Worm (Caenorhabditis elegans) whole organism, young adult: Measurements from ENCODE around the gene wrt-5.
A peak's percentile ranks its signal among the peaks of the same experiment; 100 is the strongest.

ENCODE experiments used
- B0019.2 ChIP-seq: fragments of 200-800 bp; sonication (Bioruptor generic); conservative IDR thresholded peaks from 2 replicates; pipeline ENCODE4 v1.3.6; 2022; ENCODE audit warnings: missing genetic modification reagents, missing genetic modification characterization, missing compliant biosample characterization
- C06A6.2 ChIP-seq: fragments of 200-800 bp; sonication (Bioruptor generic); conservative IDR thresholded peaks from 2 replicates; pipeline ENCODE4 v1.3.6; 2022; ENCODE audit warnings: missing genetic modification characterization, missing compliant biosample characterization
- D2030.7 ChIP-seq: fragments of 200-800 bp; sonication (Bioruptor generic); IDR thresholded peaks from 2 replicates; pipeline ENCODE4 v1.3.6; 2022; ENCODE audit warnings: missing genetic modification reagents, missing genetic modification characterization, missing compliant biosample characterization
- F22D6.2 ChIP-seq: sonication (generic microtip); optimal IDR thresholded peaks from 2 replicates; lab custom pipeline; 2016; ENCODE audit warnings: mild to moderate bottlenecking, missing genetic modification characterization, missing compliant biosample characterization
- F33H1.4 ChIP-seq: fragments of 200-800 bp; sonication (Bioruptor generic); IDR thresholded peaks from 2 replicates; pipeline ENCODE4 v1.3.6; 2022; ENCODE audit warnings: missing genetic modification reagents, missing genetic modification characterization, missing compliant biosample characterization
- F55B11.4 ChIP-seq: sonication (generic microtip); optimal IDR thresholded peaks from 2 replicates; lab custom pipeline; 2016; ENCODE audit warnings: missing compliant biosample characterization, missing genetic modification characterization, borderline replicate concordance; ENCODE audit not compliant: insufficient read depth
- K12H6.12 ChIP-seq: fragments of 200-800 bp; sonication (Bioruptor generic); optimal IDR thresholded peaks from 2 replicates; lab custom pipeline; 2018; ENCODE audit warnings: mild to moderate bottlenecking, missing genetic modification characterization, missing compliant biosample characterization
- Y95B8A.8 ChIP-seq: fragments of 200-800 bp; sonication (Bioruptor generic); IDR thresholded peaks from 2 replicates; pipeline ENCODE4 v1.3.6; 2022; ENCODE audit warnings: missing genetic modification reagents, missing genetic modification characterization, missing compliant biosample characterization
- ama-1 ChIP-seq, 3 experiments: fragments of 150-350 bp in 1 of 3; sonication (generic microtip) in 2 of 3; optimal IDR thresholded peaks; 2 replicates each; lab custom pipeline; 2014 to 2018; ENCODE audit warnings: missing biosample characterization in 2 of 3, missing genetic modification characterization in 2 of 3, missing genetic modification reagents in 2 of 3
- aptf-2 ChIP-seq: fragments of 200-800 bp; sonication (Bioruptor generic); conservative IDR thresholded peaks from 2 replicates; pipeline ENCODE4 v1.3.6; 2022; ENCODE audit warnings: missing genetic modification reagents, missing genetic modification characterization, missing compliant biosample characterization
- aptf-3 ChIP-seq: fragments of 200-800 bp; sonication (Bioruptor generic); IDR thresholded peaks from 2 replicates; pipeline ENCODE4 v1.3.6; 2022; ENCODE audit warnings: missing genetic modification characterization, missing compliant biosample characterization
- atf-7 ChIP-seq: sonication (generic microtip); optimal IDR thresholded peaks from 2 replicates; lab custom pipeline; 2017; ENCODE audit warnings: mild to moderate bottlenecking, missing genetic modification characterization, missing compliant biosample characterization
- attf-3 ChIP-seq: fragments of 200-800 bp; sonication (Bioruptor generic); conservative IDR thresholded peaks from 2 replicates; pipeline ENCODE4 v1.3.6; 2022; ENCODE audit warnings: missing genetic modification reagents, missing genetic modification characterization, missing compliant biosample characterization
- cebp-1 ChIP-seq, 2 experiments: fragments of 200-800 bp in 1 of 2; sonication (Bioruptor generic) in 1 of 2; sonication (generic microtip) in 1 of 2; IDR thresholded peaks in 1 of 2; optimal IDR thresholded peaks in 1 of 2; 2 replicates each; pipeline versions ENCODE4 v1.3.6 to Lab custom; 2017 to 2022; ENCODE audit warnings: missing compliant biosample characterization in 2 of 2, missing genetic modification characterization in 2 of 2, mild to moderate bottlenecking in 1 of 2, missing genetic modification reagents in 1 of 2, moderate library complexity in 1 of 2
- ceh-100 ChIP-seq: fragments of 200-800 bp; sonication (Bioruptor generic); IDR thresholded peaks from 2 replicates; pipeline ENCODE4 v1.3.6; 2022; ENCODE audit warnings: missing genetic modification reagents, missing genetic modification characterization, missing compliant biosample characterization
- ceh-27 ChIP-seq: fragments of 200-800 bp; sonication (Bioruptor generic); optimal IDR thresholded peaks from 2 replicates; lab custom pipeline; 2018; ENCODE audit warnings: mild to moderate bottlenecking, missing genetic modification characterization, moderate library complexity, missing compliant biosample characterization
- chd-7 ChIP-seq: sonication (generic microtip); optimal IDR thresholded peaks from 2 replicates; lab custom pipeline; 2016; ENCODE audit warnings: mild to moderate bottlenecking, missing genetic modification characterization, moderate library complexity, missing compliant biosample characterization
- dox-1 ChIP-seq: fragments of 200-800 bp; sonication (Bioruptor generic); IDR thresholded peaks from 2 replicates; pipeline ENCODE4 v1.3.6; 2022; ENCODE audit warnings: missing genetic modification reagents, missing genetic modification characterization, missing compliant biosample characterization
- efl-1 ChIP-seq: fragments of 150-350 bp; optimal IDR thresholded peaks from 2 replicates; lab custom pipeline; 2014; ENCODE audit warnings: missing biosample characterization, missing genetic modification reagents, missing genetic modification characterization
- egl-44 ChIP-seq: fragments of 200-800 bp; sonication (Bioruptor generic); IDR thresholded peaks from 2 replicates; pipeline ENCODE4 v1.3.6; 2022; ENCODE audit warnings: missing genetic modification reagents, missing genetic modification characterization, missing compliant biosample characterization
- egrh-3 ChIP-seq: fragments of 200-800 bp; sonication (Bioruptor generic); IDR thresholded peaks from 2 replicates; pipeline ENCODE4 v1.3.6; 2022; ENCODE audit warnings: missing genetic modification reagents, missing genetic modification characterization, missing compliant biosample characterization
- ekl-4 ChIP-seq: fragments of 200-800 bp; sonication (Bioruptor generic); IDR thresholded peaks from 2 replicates; pipeline ENCODE4 v1.3.6; 2022; ENCODE audit warnings: missing genetic modification reagents, missing genetic modification characterization, missing compliant biosample characterization
- hmg-1.2 ChIP-seq: fragments of 200-800 bp; sonication (Bioruptor generic); IDR thresholded peaks from 2 replicates; pipeline ENCODE4 v1.3.6; 2022; ENCODE audit warnings: missing genetic modification reagents, missing genetic modification characterization, missing compliant biosample characterization
- let-607 ChIP-seq, 2 experiments: fragments of 200-800 bp in 1 of 2; sonication (Bioruptor generic) in 1 of 2; sonication (generic microtip) in 1 of 2; optimal IDR thresholded peaks; 2 replicates each; lab custom pipeline; 2016 to 2018; ENCODE audit warnings: mild to moderate bottlenecking in 2 of 2, missing compliant biosample characterization in 2 of 2, missing genetic modification characterization in 2 of 2, moderate library complexity in 2 of 2, missing genotype in 1 of 2
- lin-26 ChIP-seq: fragments of 200-800 bp; sonication (Bioruptor generic); IDR thresholded peaks from 2 replicates; pipeline ENCODE4 v1.3.6; 2022; ENCODE audit warnings: missing genetic modification reagents, missing genetic modification characterization, missing compliant biosample characterization
- lin-54 ChIP-seq: fragments of 200-800 bp; sonication (Bioruptor generic); optimal IDR thresholded peaks from 2 replicates; lab custom pipeline; 2018; ENCODE audit warnings: mild to moderate bottlenecking, missing genetic modification characterization, missing compliant biosample characterization
- lsl-1 ChIP-seq: fragments of 200-800 bp; sonication (Bioruptor generic); optimal IDR thresholded peaks from 2 replicates; lab custom pipeline; 2018; ENCODE audit warnings: mild to moderate bottlenecking, missing genetic modification characterization, moderate library complexity, missing compliant biosample characterization
- madf-8 ChIP-seq: fragments of 200-800 bp; sonication (Bioruptor generic); conservative IDR thresholded peaks from 2 replicates; pipeline ENCODE4 v1.3.6; 2022; ENCODE audit warnings: missing genetic modification reagents, missing genetic modification characterization, missing compliant biosample characterization
- mcd-1 ChIP-seq: fragments of 200-800 bp; sonication (Bioruptor generic); IDR thresholded peaks from 2 replicates; pipeline ENCODE4 v1.3.6; 2022; ENCODE audit warnings: missing genetic modification reagents, missing genetic modification characterization, missing compliant biosample characterization
- nfyb-1 ChIP-seq: fragments of 200-800 bp; sonication (Bioruptor generic); IDR thresholded peaks from 2 replicates; pipeline ENCODE4 v1.3.6; 2022; ENCODE audit warnings: missing genetic modification reagents, missing genetic modification characterization, missing compliant biosample characterization
- nhr-80 ChIP-seq: sonication (generic microtip); optimal IDR thresholded peaks from 2 replicates; lab custom pipeline; 2016; ENCODE audit warnings: missing genetic modification characterization, missing compliant biosample characterization
- nhr-90 ChIP-seq: sonication (generic microtip); optimal IDR thresholded peaks from 2 replicates; lab custom pipeline; 2016; ENCODE audit warnings: missing genotype, mild to moderate bottlenecking, missing genetic modification characterization, missing compliant biosample characterization
- pbrm-1 ChIP-seq: fragments of 200-800 bp; sonication (Bioruptor generic); IDR thresholded peaks from 2 replicates; pipeline ENCODE4 v1.3.6; 2022; ENCODE audit warnings: missing genetic modification reagents, missing genetic modification characterization, missing compliant biosample characterization
- rcor-1 ChIP-seq: fragments of 200-800 bp; sonication (Bioruptor generic); IDR thresholded peaks from 2 replicates; pipeline ENCODE4 v1.3.6; 2022; ENCODE audit warnings: missing genetic modification reagents, missing genetic modification characterization, missing compliant biosample characterization
- snpc-1.1 ChIP-seq: sonication (generic microtip); optimal IDR thresholded peaks from 2 replicates; lab custom pipeline; 2017; ENCODE audit warnings: missing genetic modification characterization, mild to moderate bottlenecking, missing compliant biosample characterization, antibody characterized with exemption, moderate library complexity, missing genotype, missing genetic modification reagents; ENCODE audit not compliant: insufficient read depth
- snpc-4 ChIP-seq, 5 experiments: fragments of 150-350 bp in 1 of 5; sonication (generic microtip) in 4 of 5; optimal IDR thresholded peaks; 2 replicates each; lab custom pipeline; 2014 to 2018; ENCODE audit warnings: missing genetic modification characterization in 5 of 5, missing biosample characterization in 3 of 5, antibody characterized with exemption in 2 of 5, mild to moderate bottlenecking in 2 of 5, missing compliant biosample characterization in 2 of 5, missing genotype in 2 of 5, moderate library complexity in 2 of 5, missing genetic modification reagents in 1 of 5
- somi-1 ChIP-seq: fragments of 200-800 bp; sonication (Bioruptor generic); optimal IDR thresholded peaks from 2 replicates; lab custom pipeline; 2018; ENCODE audit warnings: mild to moderate bottlenecking, missing genetic modification characterization, missing compliant biosample characterization
- tbp1 ChIP-seq: fragments of 200-800 bp; sonication (Bioruptor generic); optimal IDR thresholded peaks from 2 replicates; lab custom pipeline; 2018; ENCODE audit warnings: mild to moderate bottlenecking, missing genetic modification characterization, missing compliant biosample characterization
- unc-130 ChIP-seq: sonication (generic microtip); optimal IDR thresholded peaks from 2 replicates; lab custom pipeline; 2016; ENCODE audit warnings: missing genetic modification reagents, missing genetic modification characterization, missing compliant biosample characterization
- ztf-18 ChIP-seq: sonication (generic microtip); optimal IDR thresholded peaks from 2 replicates; lab custom pipeline; 2016; ENCODE audit warnings: missing genotype, mild to moderate bottlenecking, missing genetic modification characterization, missing compliant biosample characterization
- ztf-22 ChIP-seq: fragments of 200-800 bp; sonication (Bioruptor generic); optimal IDR thresholded peaks from 2 replicates; lab custom pipeline; 2018; ENCODE audit warnings: mild to moderate bottlenecking, missing genetic modification characterization, moderate library complexity, missing compliant biosample characterization
- ztf-6 ChIP-seq: fragments of 200-800 bp; sonication (Bioruptor generic); IDR thresholded peaks from 2 replicates; pipeline ENCODE4 v1.3.6; 2022; ENCODE audit warnings: missing genetic modification reagents, missing genetic modification characterization, missing compliant biosample characterization

wrt-5 gene

ce11 chrIV:4025923-4026322 is 25.5 kb downstream of the wrt-5 start (continued):
- no peak for TF ChIP-seq snpc-4 (GFP tag; optimal IDR thresholded peaks at IDR 0.05; lab: Kevin White, UChicago)
- peak in 1 of 4 experiments; percentile 10 for TF ChIP-seq snpc-4 (tag; optimal IDR thresholded peaks at IDR 0.05; lab: Kevin White, UChicago)
- no peak for TF ChIP-seq nhr-80 (tag; lab: Kevin White, UChicago)
- TF ChIP-seq, all 124 proteins: peak for 25

- TF ChIP-seq snpc-1.1 (no peak), B0019.2 (GFP tag; lab: Robert Waterston, UW) (no peak), F55B11.4 (no peak), mcd-1 (GFP tag; lab: Robert Waterston, UW) (peak; percentile 46), nhr-90 (tag; lab: Kevin White, UChicago) (peak; percentile 12), chd-7 (tag; lab: Kevin White, UChicago) (peak; percentile 61), ztf-6 (GFP tag; lab: Robert Waterston, UW) (peak; percentile 9; the same call in 1 of the 2 replicates), aptf-2 (no peak), K12H6.12 (tag; lab: Kevin White, UChicago) (peak; percentile 51), cebp-1 (GFP tag; IDR thresholded peaks at IDR 0.05; lab: Robert Waterston, UW) (no peak), cebp-1 (tag; optimal IDR thresholded peaks at IDR 0.05; lab: Kevin White, UChicago) (peak; percentile 79), lsl-1 (no peak), F33H1.4 (GFP tag; lab: Robert Waterston, UW) (no peak), somi-1 (peak; percentile 87), ztf-18 (tag; lab: Kevin White, UChicago) (no peak), efl-1 (GFP tag; lab: Kevin White, UChicago) (peak; percentile 11), atf-7 (tag; lab: Kevin White, UChicago) (peak; percentile 29), unc-130 (no peak), ceh-27 (GFP tag; lab: Kevin White, UChicago) (peak; percentile 65), tbp1 (peak; percentile 40), hmg-1.2 (GFP tag; lab: Robert Waterston, UW) (peak; percentile 88), egrh-3 (GFP tag; lab: Robert Waterston, UW) (peak; percentile 76), let-607 (tag; optimal IDR thresholded peaks at IDR 0.05; lab: Kevin White, UChicago) (peak in 1 of 2 experiments; percentile 5), C06A6.2 (GFP tag; lab: Robert Waterston, UW) (peak; percentile 69; the same call in 1 of the 2 replicates), nfyb-1 (GFP tag; lab: Robert Waterston, UW) (peak; percentile 52), F22D6.2 (tag; lab: Kevin White, UChicago) (peak; percentile 32), D2030.7 (GFP tag; lab: Robert Waterston, UW) (no peak), egl-44 (0 out of 2 replicates have a peak, but pooled peaks have one; percentile 38), lin-26 (GFP tag; lab: Robert Waterston, UW) (peak; percentile 38; the same call in 1 of the 2 replicates), dox-1 (GFP tag; lab: Robert Waterston, UW) (peak; percentile 64), Y95B8A.8 (peak; percentile 75), pbrm-1 (peak; percentile 73), ceh-100 (GFP tag; lab: Robert Waterston, UW) (no peak), attf-3 (0 out of 2 replicates have a peak, but pooled peaks have one; percentile 11), ama-1 (optimal IDR thresholded peaks at IDR 0.05; lab: Kevin White, UChicago) (no peak), ama-1 (GFP tag; optimal IDR thresholded peaks at IDR 0.05; lab: Kevin White, UChicago) (no peak), ekl-4 (0 out of 2 replicates have a peak, but pooled peaks have one; percentile 41), lin-54 (GFP tag; lab: Kevin White, UChicago) (peak; percentile 33), rcor-1 (GFP tag; lab: Robert Waterston, UW) (0 out of 2 replicates have a peak, but pooled peaks have one; percentile 31), aptf-3 (GFP tag; lab: Robert Waterston, UW) (no peak), madf-8 (no peak), ztf-22 (GFP tag; lab: Kevin White, UChicago) (peak; percentile 26)
These were observed 27.1 kb downstream of the wrt-5 start for ce11 chrIV:4024159-4025004.
